In the genomic region with DNA sequence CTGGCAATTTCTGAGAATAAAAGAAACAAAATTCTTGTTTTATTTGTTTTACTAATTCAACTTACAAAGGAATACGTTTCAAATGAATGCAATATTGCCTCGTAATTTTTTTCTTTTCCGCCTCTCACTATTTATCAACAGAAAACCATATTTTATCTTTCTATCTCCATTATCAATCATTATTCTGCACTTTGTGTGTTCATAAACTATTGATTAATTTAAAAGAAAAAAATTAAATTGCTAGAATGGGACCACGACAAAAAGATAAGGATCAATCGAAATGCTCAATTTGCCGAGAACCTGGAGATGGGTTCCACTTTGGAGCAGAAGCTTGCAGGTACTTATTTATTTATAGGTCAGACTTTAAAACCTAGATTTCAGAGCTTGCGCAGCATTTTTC, we compare ENCODE assay signal across 6 worm cellular contexts.
A peak's percentile ranks its signal among the peaks of the same experiment; 100 is the strongest.
TF ChIP-seq lines count a peak whose summit lies in the region.

A gene (plus strand): TSS at position 167 of the 400 bp plus-strand sequence.

TF ChIP-seq in whole organism, L1 larva, 84 proteins besides CTCF, POLR2A, EP300 and RAD21:
- TF ChIP-seq elt-2 (tag; optimal IDR thresholded peaks at IDR 0.05; lab: Kevin White, UChicago), result peak; percentile 70
- TF ChIP-seq nhr-85 (tag; lab: Kevin White, UChicago), result no peak
- no peak for TF ChIP-seq skn-1 (tag; optimal IDR thresholded peaks at IDR 0.05; lab: Kevin White, UChicago)
- TF ChIP-seq isw-1 (GFP tag; IDR thresholded peaks at IDR 0.05; lab: Robert Waterston, UW), result no peak
- no peak for TF ChIP-seq pag-3 (tag; optimal IDR thresholded peaks at IDR 0.05; lab: Kevin White, UChicago; ENCODE audit: borderline replicate concordance, insufficient read depth)
- TF ChIP-seq irx-1 (tag; optimal IDR thresholded peaks at IDR 0.05; lab: Kevin White, UChicago), result no peak

TF ChIP-seq in whole organism, L2 larva, 48 proteins besides CTCF, POLR2A, EP300 and RAD21 (continues in another document):
- TF ChIP-seq crh-2 (tag; optimal IDR thresholded peaks at IDR 0.05; lab: Kevin White, UChicago) (peak; percentile 1), alr-1 (tag; optimal IDR thresholded peaks at IDR 0.05; lab: Kevin White, UChicago) (no peak), egl-27 (tag; optimal IDR thresholded peaks at IDR 0.05; lab: Kevin White, UChicago) (no peak), nhr-10 (tag; optimal IDR thresholded peaks at IDR 0.05; lab: Kevin White, UChicago) (no peak), snpc-4 (tag; optimal IDR thresholded peaks at IDR 0.05; lab: Kevin White, UChicago) (no peak), fos-1 (tag; optimal IDR thresholded peaks at IDR 0.05; lab: Kevin White, UChicago) (peak; percentile 2), aly-2 (tag; optimal IDR thresholded peaks at IDR 0.05; lab: Kevin White, UChicago) (no peak), nhr-77 (tag; optimal IDR thresholded peaks at IDR 0.05; lab: Kevin White, UChicago) (no peak), lin-11 (tag; optimal IDR thresholded peaks at IDR 0.05; lab: Kevin White, UChicago) (no peak), blmp-1 (tag; optimal IDR thresholded peaks at IDR 0.05; lab: Kevin White, UChicago; ENCODE audit: insufficient read depth) (no peak), nhr-6 (tag; optimal IDR thresholded peaks at IDR 0.05; lab: Kevin White, UChicago) (no peak), ama-1 (optimal IDR thresholded peaks at IDR 0.05; lab: Kevin White, UChicago) (no peak), nhr-11 (tag; optimal IDR thresholded peaks at IDR 0.05; lab: Kevin White, UChicago) (no peak), sma-3 (GFP tag; optimal IDR thresholded peaks at IDR 0.05; lab: Kevin White, UChicago) (peak; percentile 7), ztf-11 (tag; optimal IDR thresholded peaks at IDR 0.05; lab: Kevin White, UChicago) (no peak), sem-4 (tag; optimal IDR thresholded peaks at IDR 0.05; lab: Kevin White, UChicago) (no peak), dmd-4 (tag; optimal IDR thresholded peaks at IDR 0.05; lab: Kevin White, UChicago) (no peak)

TF ChIP-seq in whole organism, L3 larva, 47 proteins besides CTCF, POLR2A, EP300 and RAD21:
- TF ChIP-seq elt-2 (tag; optimal IDR thresholded peaks at IDR 0.05; lab: Kevin White, UChicago), result peak; percentile 54
- no peak for TF ChIP-seq ceh-82 (tag; optimal IDR thresholded peaks at IDR 0.05; lab: Kevin White, UChicago)
- TF ChIP-seq ceh-9 (tag; optimal IDR thresholded peaks at IDR 0.05; lab: Kevin White, UChicago), result no peak
- no peak for TF ChIP-seq nhr-67 (tag; optimal IDR thresholded peaks at IDR 0.05; lab: Kevin White, UChicago)
- no peak for TF ChIP-seq nhr-237 (tag; optimal IDR thresholded peaks at IDR 0.05; lab: Kevin White, UChicago)
- TF ChIP-seq fos-1 (tag; optimal IDR thresholded peaks at IDR 0.05; lab: Kevin White, UChicago), result no peak
- no peak for TF ChIP-seq nhr-77 (tag; optimal IDR thresholded peaks at IDR 0.05; lab: Kevin White, UChicago)
- no peak for TF ChIP-seq nfya-1 (tag; optimal IDR thresholded peaks at IDR 0.05; lab: Kevin White, UChicago; ENCODE audit: insufficient read depth)
- TF ChIP-seq unc-39 (tag; optimal IDR thresholded peaks at IDR 0.05; lab: Kevin White, UChicago), result no peak
- TF ChIP-seq sea-2 (GFP tag; optimal IDR thresholded peaks at IDR 0.05; lab: Kevin White, UChicago), result no peak
- TF ChIP-seq ZK546.5 (tag; optimal IDR thresholded peaks at IDR 0.05; lab: Kevin White, UChicago), result no peak
- TF ChIP-seq zag-1 (tag; optimal IDR thresholded peaks at IDR 0.05; lab: Kevin White, UChicago), result no peak
- TF ChIP-seq fkh-2 (tag; optimal IDR thresholded peaks at IDR 0.05; lab: Kevin White, UChicago), result no peak
- peak; percentile 61 for TF ChIP-seq nhr-43 (tag; optimal IDR thresholded peaks at IDR 0.05; lab: Kevin White, UChicago; ENCODE audit: poor library complexity, severe bottlenecking)
- no peak for TF ChIP-seq ama-1 (optimal IDR thresholded peaks at IDR 0.05; lab: Kevin White, UChicago)

TF ChIP-seq in whole organism, L4 larva, 104 proteins besides CTCF, POLR2A, EP300 and RAD21:
- TF ChIP-seq F37D6.2 (tag; optimal IDR thresholded peaks at IDR 0.05; lab: Kevin White, UChicago), result no peak
- no peak for TF ChIP-seq daf-16 (GFP tag; optimal IDR thresholded peaks at IDR 0.05; lab: Kevin White, UChicago)
- TF ChIP-seq daf-16 (tag; optimal IDR thresholded peaks at IDR 0.05; lab: Kevin White, UChicago), result peak; percentile 38
- TF ChIP-seq aha-1 (tag; lab: Kevin White, UChicago), result no peak
- TF ChIP-seq F26F4.8 (GFP tag; conservative IDR thresholded peaks at IDR 0.05; lab: Robert Waterston, UW), result no peak
- no peak for TF ChIP-seq zag-1 (tag; optimal IDR thresholded peaks at IDR 0.05; lab: Kevin White, UChicago)
- peak; percentile 66 for TF ChIP-seq nhr-28 (tag; optimal IDR thresholded peaks at IDR 0.05; lab: Kevin White, UChicago)
- TF ChIP-seq dve-1 (tag; optimal IDR thresholded peaks at IDR 0.05; lab: Kevin White, UChicago; ENCODE audit: insufficient read depth), result peak; percentile 21

TF ChIP-seq in whole organism, late embryonic, 69 proteins besides CTCF, POLR2A, EP300 and RAD21:
- no peak for TF ChIP-seq pag-3 (tag; optimal IDR thresholded peaks at IDR 0.05; lab: Kevin White, UChicago; ENCODE audit: borderline replicate concordance)
- TF ChIP-seq elt-2 (tag; optimal IDR thresholded peaks at IDR 0.05; lab: Kevin White, UChicago), result peak; percentile 34
- TF ChIP-seq pha-2 (tag; optimal IDR thresholded peaks at IDR 0.05; lab: Kevin White, UChicago), result no peak
- no peak for TF ChIP-seq eyg-1 (tag; optimal IDR thresholded peaks at IDR 0.05; lab: Kevin White, UChicago)
- TF ChIP-seq ceh-9 (tag; optimal IDR thresholded peaks at IDR 0.05; lab: Kevin White, UChicago), result no peak
- no peak for TF ChIP-seq dve-1 (tag; optimal IDR thresholded peaks at IDR 0.05; lab: Kevin White, UChicago)

TF ChIP-seq in whole organism, young adult, 124 proteins besides CTCF, POLR2A, EP300 and RAD21:
- TF ChIP-seq lin-40 (tag; optimal IDR thresholded peaks at IDR 0.05; lab: Kevin White, UChicago) (peak; percentile 9), F22D6.2 (tag; optimal IDR thresholded peaks at IDR 0.05; lab: Kevin White, UChicago) (no peak), mel-28 (tag; optimal IDR thresholded peaks at IDR 0.05; lab: Kevin White, UChicago; ENCODE audit: borderline replicate concordance) (no peak)
